Worm (Caenorhabditis elegans): ENCODE measurements around the gene nhr-219.

DNA sequence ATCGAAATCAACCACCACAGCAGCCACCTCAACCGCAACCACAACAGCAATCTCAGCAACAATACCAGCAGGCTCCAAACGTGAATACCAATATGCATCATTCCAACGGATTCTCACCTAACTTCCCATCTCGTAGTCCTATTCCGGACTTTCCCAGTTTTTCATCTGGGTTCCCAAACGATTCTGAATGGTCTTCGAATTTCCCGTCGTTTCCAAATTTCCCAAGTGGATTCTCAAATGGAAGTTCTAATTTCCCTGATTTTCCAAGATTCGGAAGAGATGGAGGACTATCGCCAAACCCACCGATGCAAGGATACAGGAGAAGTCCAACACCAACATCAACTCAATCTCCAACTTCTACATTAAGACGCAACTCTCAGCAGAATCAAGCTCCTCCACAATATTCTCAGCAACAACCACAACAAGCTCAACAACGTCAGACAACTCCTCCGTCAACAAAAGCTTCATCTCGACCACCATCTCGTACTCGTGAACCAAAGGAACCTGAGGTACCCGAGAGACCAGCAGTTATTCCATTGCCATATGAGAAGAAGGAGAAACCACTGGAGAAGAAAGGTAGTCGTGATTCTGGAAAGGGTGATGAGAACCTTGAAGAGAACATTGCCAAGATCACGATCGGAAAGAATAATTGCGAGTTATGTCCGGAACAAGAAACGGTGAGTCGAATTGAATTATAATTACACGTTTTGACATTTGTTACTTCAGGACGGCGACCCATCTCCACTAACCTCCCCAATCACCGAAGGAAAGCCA lies 28.3 kb downstream of the nhr-219 start:
- TF ChIP-seq nhr-77 (tag; optimal IDR thresholded peaks at IDR 0.05) (no peak), ztf-4 (tag; optimal IDR thresholded peaks at IDR 0.05) (no peak), elt-1 (tag; optimal IDR thresholded peaks at IDR 0.05) (no peak)

All from whole organism, L3 larva.